Fruit fly (Drosophila melanogaster) ovary, adult (tissue): Measurements from ENCODE around the gene sip1.

Experiments used
- CG17801 ChIP-seq: fragments of 200-800 bp; optimal IDR thresholded peaks from 2 replicates; lab custom pipeline; 2019; ENCODE audit warnings: missing biosample characterization, mild to moderate bottlenecking, missing genetic modification characterization, moderate library complexity; ENCODE audit not compliant: partially characterized antibody

The sip1 gene

DNA sequence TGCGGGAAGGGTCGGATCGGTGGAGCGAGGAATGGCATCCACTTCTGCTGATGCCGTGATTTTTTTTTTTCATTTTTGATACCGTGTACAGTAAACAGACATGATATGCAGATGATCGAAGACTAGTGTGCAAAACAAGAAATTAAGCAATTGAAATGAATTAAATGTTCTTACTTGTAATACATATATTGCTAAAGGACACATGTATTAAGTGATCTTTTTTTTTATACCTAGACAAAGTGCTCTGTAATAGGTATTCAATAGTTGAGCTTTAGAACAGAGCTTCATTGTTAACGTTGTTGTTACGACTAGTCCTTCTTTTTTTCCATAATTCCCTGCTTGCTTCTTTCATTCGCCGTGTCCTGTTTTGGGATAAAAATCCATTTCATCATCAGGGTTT is 30.6 kb downstream of the sip1 start:
- no peak for TF ChIP-seq CG17801 (GFP tag; lab: Kevin White, UChicago)

DNA sequence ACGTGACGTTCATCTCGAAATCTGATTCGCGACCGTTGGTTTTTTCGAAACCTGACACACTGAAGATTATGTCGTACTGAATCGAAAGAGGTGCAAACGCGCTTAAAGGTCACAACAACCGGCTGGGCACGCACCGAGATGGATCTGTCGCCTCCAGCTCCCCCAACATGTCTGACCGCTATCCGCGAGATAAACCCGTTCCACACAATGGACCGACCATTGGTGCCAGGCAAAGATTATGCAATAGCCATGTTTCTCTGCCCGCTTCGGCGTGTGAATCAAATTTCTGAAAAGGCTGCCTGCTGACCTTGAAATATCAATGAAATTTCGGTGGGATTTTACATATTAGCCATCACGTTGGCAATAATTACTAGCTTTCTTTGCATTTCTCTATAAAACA is 44.3 kb downstream of the sip1 start:
- TF ChIP-seq CG17801 (GFP tag; lab: Kevin White, UChicago), result no peak

DNA sequence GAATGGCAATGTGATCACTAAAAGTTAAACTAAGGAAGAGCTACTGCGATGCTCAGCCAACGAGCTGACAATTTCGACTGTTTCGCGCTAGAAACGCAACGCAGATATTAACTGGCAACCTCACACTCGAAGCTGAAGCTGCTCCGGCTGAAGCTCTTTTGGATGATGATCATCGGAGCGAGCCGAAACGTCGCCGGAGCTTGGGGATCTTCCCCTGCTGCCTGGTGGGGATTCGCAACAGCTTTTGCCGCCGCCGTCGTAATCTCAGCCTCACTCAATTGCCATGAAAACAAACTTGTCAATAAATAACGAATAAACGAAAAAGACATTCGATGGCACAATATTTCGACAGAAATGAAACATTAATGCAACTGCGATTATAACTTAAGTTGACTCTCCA is 45.2 kb downstream of the sip1 start, which contains the start of gene obst-E:
Gene obst-E (minus strand): TSS at position 101 of the 400 bp plus-strand sequence.
- TF ChIP-seq CG17801 (GFP tag; lab: Kevin White, UChicago), result no peak

DNA sequence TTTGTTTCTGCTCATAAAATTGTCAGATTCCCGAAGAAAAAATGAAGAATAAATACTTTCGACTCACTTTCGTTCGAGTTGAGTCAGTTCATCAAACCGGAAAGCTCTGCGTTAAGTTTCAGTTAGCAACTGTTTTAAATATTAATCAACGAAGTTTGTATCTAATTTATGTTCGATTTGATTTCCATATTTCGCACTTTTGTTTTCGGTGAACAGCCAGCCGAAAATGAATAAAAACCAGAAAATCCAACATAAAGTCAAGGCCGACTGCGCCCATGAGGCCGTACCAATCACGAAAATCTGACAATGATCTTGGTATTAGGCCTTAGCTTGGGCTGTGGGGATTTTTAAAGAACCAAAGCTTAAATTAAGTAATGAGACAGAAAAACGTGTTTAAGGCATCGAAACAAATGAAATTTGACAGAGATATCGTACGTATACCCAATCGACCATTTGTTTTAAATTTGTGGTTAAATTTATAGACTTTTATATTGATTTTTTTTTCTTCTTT is 45.7 kb downstream of the sip1 start:
- TF ChIP-seq CG17801 (GFP tag; lab: Kevin White, UChicago), result no peak

DNA sequence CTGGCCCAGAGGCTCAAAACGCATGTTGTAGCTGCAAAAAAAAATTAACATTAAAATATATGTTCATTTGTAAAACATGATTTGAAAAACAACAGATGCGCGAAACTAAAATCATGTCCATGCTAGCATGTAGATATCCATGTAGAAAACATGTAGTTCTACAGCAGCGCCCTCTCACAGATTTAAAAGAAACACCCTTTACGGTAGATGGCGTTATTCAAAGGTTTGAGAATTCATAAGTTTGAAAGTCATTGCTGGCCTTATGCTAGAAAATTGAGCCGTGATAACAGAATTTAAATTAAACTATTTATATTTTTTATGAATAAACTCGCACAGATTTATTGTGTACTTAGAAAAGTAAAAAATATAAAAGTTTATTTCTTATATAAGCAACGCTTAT is 50.3 kb downstream of the sip1 start:
- TF ChIP-seq CG17801 (GFP tag; lab: Kevin White, UChicago), result no peak

DNA sequence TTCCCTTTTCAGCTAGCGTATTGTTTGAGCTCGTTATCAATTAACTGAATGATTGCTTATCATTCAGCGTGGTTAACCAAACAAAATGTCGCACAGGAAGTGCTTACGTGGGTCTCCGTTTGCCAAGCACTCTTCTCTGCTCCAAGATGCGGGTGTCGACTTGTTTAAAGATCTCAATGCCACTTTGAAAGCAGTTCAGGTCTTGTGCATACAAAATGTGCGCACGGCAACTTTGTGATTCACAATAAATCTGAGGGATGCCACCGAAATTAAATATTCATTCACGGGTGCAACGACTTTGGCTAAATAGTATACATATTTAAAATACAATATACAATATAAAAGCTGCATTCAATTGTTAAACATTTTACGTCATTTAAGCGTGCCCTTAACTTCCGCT is 51.4 kb downstream of the sip1 start:
- TF ChIP-seq CG17801 (GFP tag; lab: Kevin White, UChicago), result no peak
